Worm (Caenorhabditis elegans) whole organism, young adult: Measurements from ENCODE around the gene Y113G7B.15.
A peak's percentile ranks its signal among the peaks of the same experiment; 100 is the strongest.

Experiments used
- B0019.2 ChIP-seq: fragments of 200-800 bp; sonication (Bioruptor generic); conservative IDR thresholded peaks from 2 replicates; pipeline ENCODE4 v1.3.6; 2022; ENCODE audit warnings: missing genetic modification reagents, missing genetic modification characterization, missing compliant biosample characterization
- B0035.1 ChIP-seq: sonication (generic microtip); optimal IDR thresholded peaks from 2 replicates; lab custom pipeline; 2016; ENCODE audit warnings: missing genetic modification characterization, mild to moderate bottlenecking, missing compliant biosample characterization, missing genotype, missing genetic modification reagents
- D2030.7 ChIP-seq: fragments of 200-800 bp; sonication (Bioruptor generic); IDR thresholded peaks from 2 replicates; pipeline ENCODE4 v1.3.6; 2022; ENCODE audit warnings: missing genetic modification reagents, missing genetic modification characterization, missing compliant biosample characterization
- F10E7.11 ChIP-seq: sonication (generic microtip); optimal IDR thresholded peaks from 2 replicates; lab custom pipeline; 2017; ENCODE audit warnings: mild to moderate bottlenecking, missing genetic modification characterization, moderate library complexity, missing compliant biosample characterization
- F23B12.7 ChIP-seq: sonication (generic microtip); optimal IDR thresholded peaks from 2 replicates; lab custom pipeline; 2017; ENCODE audit warnings: missing genetic modification characterization, mild to moderate bottlenecking, missing compliant biosample characterization, antibody characterized with exemption, moderate library complexity; ENCODE audit not compliant: insufficient read depth
- F37B4.10 ChIP-seq: fragments of 200-800 bp; sonication (Bioruptor generic); IDR thresholded peaks from 2 replicates; pipeline ENCODE4 v1.3.6; 2022; ENCODE audit warnings: missing genetic modification characterization, missing compliant biosample characterization
- F39B2.1 ChIP-seq: fragments of 200-800 bp; sonication (Bioruptor generic); IDR thresholded peaks from 2 replicates; pipeline ENCODE4 v1.3.6; 2022; ENCODE audit warnings: missing genetic modification reagents, missing genetic modification characterization, missing compliant biosample characterization
- F57C9.4 ChIP-seq: sonication (generic microtip); optimal IDR thresholded peaks from 2 replicates; lab custom pipeline; 2017; ENCODE audit warnings: mild to moderate bottlenecking, missing genetic modification characterization, missing compliant biosample characterization
- K11D2.4 ChIP-seq: fragments of 200-800 bp; sonication (Bioruptor generic); IDR thresholded peaks from 2 replicates; pipeline ENCODE4 v1.3.6; 2022; ENCODE audit warnings: missing genetic modification reagents, missing genetic modification characterization, missing compliant biosample characterization
- K12H6.12 ChIP-seq: fragments of 200-800 bp; sonication (Bioruptor generic); optimal IDR thresholded peaks from 2 replicates; lab custom pipeline; 2018; ENCODE audit warnings: mild to moderate bottlenecking, missing genetic modification characterization, missing compliant biosample characterization
- Y95B8A.8 ChIP-seq: fragments of 200-800 bp; sonication (Bioruptor generic); IDR thresholded peaks from 2 replicates; pipeline ENCODE4 v1.3.6; 2022; ENCODE audit warnings: missing genetic modification reagents, missing genetic modification characterization, missing compliant biosample characterization
- ZK185.1 ChIP-seq: sonication (generic microtip); optimal IDR thresholded peaks from 2 replicates; lab custom pipeline; 2016; ENCODE audit warnings: mild to moderate bottlenecking, missing genetic modification characterization, missing compliant biosample characterization; ENCODE audit not compliant: poor library complexity, severe bottlenecking
- akir-1 ChIP-seq: fragments of 200-800 bp; sonication (Bioruptor generic); optimal IDR thresholded peaks from 2 replicates; lab custom pipeline; 2018; ENCODE audit warnings: mild to moderate bottlenecking, missing genetic modification characterization, moderate library complexity, missing compliant biosample characterization
- attf-5 ChIP-seq: fragments of 200-800 bp; sonication (Bioruptor generic); optimal IDR thresholded peaks from 2 replicates; lab custom pipeline; 2018; ENCODE audit warnings: mild to moderate bottlenecking, missing genetic modification characterization, missing compliant biosample characterization
- attf-6 ChIP-seq: fragments of 200-800 bp; sonication (Bioruptor generic); IDR thresholded peaks from 2 replicates; pipeline ENCODE4 v1.3.6; 2022; ENCODE audit warnings: missing genetic modification reagents, missing genetic modification characterization, missing compliant biosample characterization
- bed-2 ChIP-seq: fragments of 200-800 bp; sonication (Bioruptor generic); IDR thresholded peaks from 2 replicates; pipeline ENCODE4 v1.3.6; 2022; ENCODE audit warnings: missing genetic modification reagents, missing genetic modification characterization, missing compliant biosample characterization
- cebp-2 ChIP-seq: fragments of 200-800 bp; sonication (Bioruptor generic); IDR thresholded peaks from 2 replicates; pipeline ENCODE4 v1.3.6; 2022; ENCODE audit warnings: missing genetic modification characterization, missing compliant biosample characterization
- ceh-40 ChIP-seq: fragments of 200-800 bp; sonication (Bioruptor generic); IDR thresholded peaks from 2 replicates; pipeline ENCODE4 v1.3.6; 2022; ENCODE audit warnings: missing genetic modification characterization, missing compliant biosample characterization
- ceh-58 ChIP-seq: fragments of 200-800 bp; sonication (Bioruptor generic); IDR thresholded peaks from 2 replicates; pipeline ENCODE4 v1.3.6; 2022; ENCODE audit warnings: missing genetic modification characterization, missing compliant biosample characterization
- die-1 ChIP-seq: sonication (generic microtip); optimal IDR thresholded peaks from 2 replicates; lab custom pipeline; 2016; ENCODE audit warnings: missing genotype, mild to moderate bottlenecking, missing genetic modification characterization, missing compliant biosample characterization
- dpff-1 ChIP-seq: sonication (generic microtip); optimal IDR thresholded peaks from 2 replicates; lab custom pipeline; 2017; ENCODE audit warnings: mild to moderate bottlenecking, missing genetic modification characterization, missing compliant biosample characterization
- ets-4 ChIP-seq: fragments of 200-800 bp; sonication (Bioruptor generic); optimal IDR thresholded peaks from 2 replicates; lab custom pipeline; 2018; ENCODE audit warnings: mild to moderate bottlenecking, missing genetic modification characterization, missing compliant biosample characterization
- fkh-3 ChIP-seq: sonication (generic microtip); optimal IDR thresholded peaks from 2 replicates; lab custom pipeline; 2016; ENCODE audit warnings: mild to moderate bottlenecking, missing genetic modification characterization, missing compliant biosample characterization
- hmg-20 ChIP-seq: fragments of 200-800 bp; sonication (Bioruptor generic); IDR thresholded peaks from 2 replicates; pipeline ENCODE4 v1.3.6; 2022; ENCODE audit warnings: missing genetic modification reagents, missing genetic modification characterization, missing compliant biosample characterization
- hrde-1 ChIP-seq: sonication (generic microtip); optimal IDR thresholded peaks from 2 replicates; lab custom pipeline; 2016; ENCODE audit warnings: missing genetic modification characterization, mild to moderate bottlenecking, missing compliant biosample characterization, moderate library complexity, missing genotype, missing genetic modification reagents, borderline replicate concordance
- let-607 ChIP-seq, 2 experiments: fragments of 200-800 bp in 1 of 2; sonication (Bioruptor generic) in 1 of 2; sonication (generic microtip) in 1 of 2; optimal IDR thresholded peaks; 2 replicates each; lab custom pipeline; 2016 to 2018; ENCODE audit warnings: mild to moderate bottlenecking in 2 of 2, missing compliant biosample characterization in 2 of 2, missing genetic modification characterization in 2 of 2, moderate library complexity in 2 of 2, missing genotype in 1 of 2
- lin-35 ChIP-seq, 3 experiments: fragments of 150-350 bp in 2 of 3; sonication (generic microtip) in 1 of 3; optimal IDR thresholded peaks; 2 replicates each; lab custom pipeline; 2014 to 2018; ENCODE audit warnings: missing biosample characterization in 3 of 3, missing genetic modification characterization in 3 of 3, missing genetic modification reagents in 3 of 3
- lsl-1 ChIP-seq: fragments of 200-800 bp; sonication (Bioruptor generic); optimal IDR thresholded peaks from 2 replicates; lab custom pipeline; 2018; ENCODE audit warnings: mild to moderate bottlenecking, missing genetic modification characterization, moderate library complexity, missing compliant biosample characterization
- lsy-27 ChIP-seq: sonication (generic microtip); optimal IDR thresholded peaks from 2 replicates; lab custom pipeline; 2017; ENCODE audit warnings: missing genetic modification characterization, mild to moderate bottlenecking, missing compliant biosample characterization, antibody characterized with exemption, missing genotype, borderline replicate concordance; ENCODE audit not compliant: insufficient read depth
- mxl-1 ChIP-seq: sonication (generic microtip); optimal IDR thresholded peaks from 2 replicates; lab custom pipeline; 2016; ENCODE audit warnings: missing genetic modification characterization, missing compliant biosample characterization
- nfya-1 ChIP-seq: sonication (generic microtip); optimal IDR thresholded peaks from 2 replicates; lab custom pipeline; 2017; ENCODE audit warnings: antibody characterized with exemption, missing compliant biosample characterization, missing genetic modification characterization, borderline replicate concordance; ENCODE audit not compliant: insufficient read depth
- nfya-2 ChIP-seq: fragments of 200-800 bp; sonication (Bioruptor generic); IDR thresholded peaks from 2 replicates; pipeline ENCODE4 v1.3.6; 2022; ENCODE audit warnings: missing genetic modification reagents, missing genetic modification characterization, missing compliant biosample characterization
- nhr-120 ChIP-seq: fragments of 200-800 bp; sonication (Bioruptor generic); IDR thresholded peaks from 2 replicates; pipeline ENCODE4 v1.3.6; 2022; ENCODE audit warnings: missing genetic modification characterization, missing compliant biosample characterization
- nhr-27 ChIP-seq: fragments of 200-800 bp; sonication (Bioruptor generic); optimal IDR thresholded peaks from 2 replicates; lab custom pipeline; 2018; ENCODE audit warnings: mild to moderate bottlenecking, missing genetic modification characterization, moderate library complexity, missing compliant biosample characterization
- nhr-90 ChIP-seq: sonication (generic microtip); optimal IDR thresholded peaks from 2 replicates; lab custom pipeline; 2016; ENCODE audit warnings: missing genotype, mild to moderate bottlenecking, missing genetic modification characterization, missing compliant biosample characterization
- pbrm-1 ChIP-seq: fragments of 200-800 bp; sonication (Bioruptor generic); IDR thresholded peaks from 2 replicates; pipeline ENCODE4 v1.3.6; 2022; ENCODE audit warnings: missing genetic modification reagents, missing genetic modification characterization, missing compliant biosample characterization
- pha-4 ChIP-seq: fragments of 150-350 bp; sonication (generic microtip); optimal IDR thresholded peaks from 2 replicates; lab custom pipeline; 2014; ENCODE audit warnings: missing biosample characterization, missing genetic modification reagents, missing genetic modification characterization
- rpc-1 ChIP-seq, 2 experiments: fragments of 150-350 bp in 1 of 2; sonication (generic microtip) in 1 of 2; optimal IDR thresholded peaks; 2 replicates each; lab custom pipeline; 2014 to 2018; ENCODE audit warnings: missing biosample characterization in 1 of 2, missing genetic modification characterization in 1 of 2, missing genetic modification reagents in 1 of 2, missing genotype in 1 of 2
- sdz-38 ChIP-seq: sonication (generic microtip); optimal IDR thresholded peaks from 2 replicates; lab custom pipeline; 2016; ENCODE audit warnings: missing genotype, missing genetic modification characterization, missing compliant biosample characterization
- sea-2 ChIP-seq: fragments of 200-800 bp; sonication (Bioruptor generic); IDR thresholded peaks from 2 replicates; pipeline ENCODE4 v1.3.6; 2022; ENCODE audit warnings: missing genetic modification characterization, missing compliant biosample characterization
- snpc-4 ChIP-seq, 5 experiments: fragments of 150-350 bp in 1 of 5; sonication (generic microtip) in 4 of 5; optimal IDR thresholded peaks; 2 replicates each; lab custom pipeline; 2014 to 2018; ENCODE audit warnings: missing genetic modification characterization in 5 of 5, missing biosample characterization in 3 of 5, antibody characterized with exemption in 2 of 5, mild to moderate bottlenecking in 2 of 5, missing compliant biosample characterization in 2 of 5, missing genotype in 2 of 5, moderate library complexity in 2 of 5, missing genetic modification reagents in 1 of 5
- somi-1 ChIP-seq: fragments of 200-800 bp; sonication (Bioruptor generic); optimal IDR thresholded peaks from 2 replicates; lab custom pipeline; 2018; ENCODE audit warnings: mild to moderate bottlenecking, missing genetic modification characterization, missing compliant biosample characterization
- unc-62 ChIP-seq: fragments of 150-350 bp; optimal IDR thresholded peaks from 2 replicates; lab custom pipeline; 2014; ENCODE audit warnings: missing biosample characterization, missing genetic modification reagents, missing genetic modification characterization
- xnd-1 ChIP-seq: sonication (generic microtip); optimal IDR thresholded peaks from 2 replicates; lab custom pipeline; 2016; ENCODE audit warnings: missing genotype, missing genetic modification reagents, missing genetic modification characterization, missing compliant biosample characterization
- zim-3 ChIP-seq: sonication (generic microtip); optimal IDR thresholded peaks from 2 replicates; lab custom pipeline; 2017; ENCODE audit warnings: mild to moderate bottlenecking, missing genetic modification characterization, moderate library complexity, missing compliant biosample characterization
- ztf-28 ChIP-seq: fragments of 200-800 bp; sonication (Bioruptor generic); IDR thresholded peaks from 2 replicates; pipeline ENCODE4 v1.3.6; 2022; ENCODE audit warnings: missing genetic modification reagents, missing genetic modification characterization, missing compliant biosample characterization
- ztf-3 ChIP-seq: fragments of 200-800 bp; sonication (Bioruptor generic); optimal IDR thresholded peaks from 2 replicates; lab custom pipeline; 2018; ENCODE audit warnings: mild to moderate bottlenecking, missing genetic modification characterization, missing compliant biosample characterization

Y113G7B.15 gene

ce11 chrV:20266992-20267391 lies 33.3 kb upstream of the Y113G7B.15 start, which contains the start of gene mdt-17 (continued):
- TF ChIP-seq zim-3 = no peak
- TF ChIP-seq sea-2 (GFP tag; lab: Robert Waterston, UW) = no peak
- no peak for TF ChIP-seq F39B2.1 (GFP tag; lab: Robert Waterston, UW)
- no peak for TF ChIP-seq K11D2.4
- TF ChIP-seq attf-6 = peak; percentile 62; the same call in 1 of the 2 replicates
- no peak for TF ChIP-seq lsy-27
- 0 out of 2 replicates have a peak, but pooled peaks have one; percentile 8 for TF ChIP-seq nfya-2 (GFP tag; lab: Robert Waterston, UW)
- no peak for TF ChIP-seq pha-4 (tag; lab: Kevin White, UChicago)
- TF ChIP-seq ztf-3 (GFP tag; lab: Kevin White, UChicago) = no peak
- TF ChIP-seq lsl-1 (GFP tag; lab: Kevin White, UChicago) = no peak
- TF ChIP-seq cebp-2 = 0 out of 2 replicates have a peak, but pooled peaks have one; percentile 40
- TF ChIP-seq somi-1 (GFP tag; lab: Kevin White, UChicago) = no peak
- TF ChIP-seq snpc-4 (GFP tag; optimal IDR thresholded peaks at IDR 0.05; lab: Kevin White, UChicago) = no peak
- TF ChIP-seq snpc-4 (tag; optimal IDR thresholded peaks at IDR 0.05; lab: Kevin White, UChicago) = no peak
- TF ChIP-seq nhr-27 (tag; lab: Kevin White, UChicago) = no peak
- no peak for TF ChIP-seq nhr-90 (tag; lab: Kevin White, UChicago)
- no peak for TF ChIP-seq pbrm-1
- no peak for TF ChIP-seq ZK185.1 (tag; lab: Kevin White, UChicago)
- TF ChIP-seq B0035.1 (tag; lab: Kevin White, UChicago) = no peak
- no peak for TF ChIP-seq F57C9.4 (tag; lab: Kevin White, UChicago)
- TF ChIP-seq ets-4 = no peak
- TF ChIP-seq Y95B8A.8 = 0 out of 2 replicates have a peak, but pooled peaks have one; percentile 22
- TF ChIP-seq fkh-3 (tag; lab: Kevin White, UChicago) = no peak
- no peak for TF ChIP-seq bed-2 (GFP tag; lab: Robert Waterston, UW)
- TF ChIP-seq ceh-58 (GFP tag; lab: Robert Waterston, UW) = no peak
- no peak for TF ChIP-seq mxl-1 (tag; lab: Kevin White, UChicago)
- TF ChIP-seq hrde-1 (tag; lab: Kevin White, UChicago) = peak; percentile 21
- TF ChIP-seq nfya-1 (tag; lab: Kevin White, UChicago) = no peak
- TF ChIP-seq D2030.7 = no peak
- TF ChIP-seq rpc-1 (optimal IDR thresholded peaks at IDR 0.05; lab: Kevin White, UChicago) = no peak
- TF ChIP-seq rpc-1 (tag; optimal IDR thresholded peaks at IDR 0.05; lab: Kevin White, UChicago) = no peak
- no peak for TF ChIP-seq attf-5 (GFP tag; lab: Kevin White, UChicago)
- no peak for TF ChIP-seq F37B4.10 (GFP tag; lab: Robert Waterston, UW)
- no peak for TF ChIP-seq hmg-20 (GFP tag; lab: Robert Waterston, UW)
- TF ChIP-seq ceh-40 (GFP tag; lab: Robert Waterston, UW) = no peak
- no peak for TF ChIP-seq xnd-1
- TF ChIP-seq lin-35 (GFP tag; optimal IDR thresholded peaks at IDR 0.05; lab: Kevin White, UChicago) = no peak
- no peak for TF ChIP-seq dpff-1 (tag; lab: Kevin White, UChicago)
- no peak for TF ChIP-seq die-1 (tag; lab: Kevin White, UChicago)
- no peak for TF ChIP-seq akir-1 (GFP tag; lab: Kevin White, UChicago)
- TF ChIP-seq F10E7.11 (tag; lab: Kevin White, UChicago) = no peak
- no peak for TF ChIP-seq nhr-120
- TF ChIP-seq sdz-38 (tag; lab: Kevin White, UChicago) = no peak
- no peak for TF ChIP-seq B0019.2 (GFP tag; lab: Robert Waterston, UW)
- no peak for TF ChIP-seq let-607 (tag; optimal IDR thresholded peaks at IDR 0.05; lab: Kevin White, UChicago)
- TF ChIP-seq unc-62 (GFP tag; lab: Kevin White, UChicago) = no peak
- no peak for TF ChIP-seq K12H6.12 (tag; lab: Kevin White, UChicago)
- TF ChIP-seq ztf-28 (GFP tag; lab: Robert Waterston, UW) = no peak
- no peak for TF ChIP-seq F23B12.7 (tag; lab: Kevin White, UChicago)
